Worm (Caenorhabditis elegans) whole organism, young adult: ENCODE measurements around the gene C52E2.2.

Source experiments
- K11D2.4 ChIP-seq: fragments of 200-800 bp; sonication (Bioruptor generic); IDR thresholded peaks from 2 replicates; pipeline ENCODE4 v1.3.6; 2022; ENCODE audit warnings: missing genetic modification reagents, missing genetic modification characterization, missing compliant biosample characterization
- ZK185.1 ChIP-seq: sonication (generic microtip); optimal IDR thresholded peaks from 2 replicates; lab custom pipeline; 2016; ENCODE audit warnings: mild to moderate bottlenecking, missing genetic modification characterization, missing compliant biosample characterization; ENCODE audit not compliant: poor library complexity, severe bottlenecking
- efl-1 ChIP-seq: fragments of 150-350 bp; optimal IDR thresholded peaks from 2 replicates; lab custom pipeline; 2014; ENCODE audit warnings: missing biosample characterization, missing genetic modification reagents, missing genetic modification characterization
- ekl-4 ChIP-seq: fragments of 200-800 bp; sonication (Bioruptor generic); IDR thresholded peaks from 2 replicates; pipeline ENCODE4 v1.3.6; 2022; ENCODE audit warnings: missing genetic modification reagents, missing genetic modification characterization, missing compliant biosample characterization
- let-526 ChIP-seq: fragments of 200-800 bp; sonication (Bioruptor generic); IDR thresholded peaks from 2 replicates; pipeline ENCODE4 v1.3.6; 2022; ENCODE audit warnings: missing genetic modification reagents, missing genetic modification characterization, missing compliant biosample characterization
- lin-40 ChIP-seq: sonication (generic microtip); optimal IDR thresholded peaks from 2 replicates; lab custom pipeline; 2016; ENCODE audit warnings: missing genetic modification characterization, mild to moderate bottlenecking, missing compliant biosample characterization, missing genotype, missing genetic modification reagents
- nfya-1 ChIP-seq: sonication (generic microtip); optimal IDR thresholded peaks from 2 replicates; lab custom pipeline; 2017; ENCODE audit warnings: antibody characterized with exemption, missing compliant biosample characterization, missing genetic modification characterization, borderline replicate concordance; ENCODE audit not compliant: insufficient read depth
- pha-4 ChIP-seq: fragments of 150-350 bp; sonication (generic microtip); optimal IDR thresholded peaks from 2 replicates; lab custom pipeline; 2014; ENCODE audit warnings: missing biosample characterization, missing genetic modification reagents, missing genetic modification characterization
- snpc-4 ChIP-seq, 5 experiments: fragments of 150-350 bp in 1 of 5; sonication (generic microtip) in 4 of 5; optimal IDR thresholded peaks; 2 replicates each; lab custom pipeline; 2014 to 2018; ENCODE audit warnings: missing genetic modification characterization in 5 of 5, missing biosample characterization in 3 of 5, antibody characterized with exemption in 2 of 5, mild to moderate bottlenecking in 2 of 5, missing compliant biosample characterization in 2 of 5, missing genotype in 2 of 5, moderate library complexity in 2 of 5, missing genetic modification reagents in 1 of 5
- unc-62 ChIP-seq: fragments of 150-350 bp; optimal IDR thresholded peaks from 2 replicates; lab custom pipeline; 2014; ENCODE audit warnings: missing biosample characterization, missing genetic modification reagents, missing genetic modification characterization
- zim-3 ChIP-seq: sonication (generic microtip); optimal IDR thresholded peaks from 2 replicates; lab custom pipeline; 2017; ENCODE audit warnings: mild to moderate bottlenecking, missing genetic modification characterization, moderate library complexity, missing compliant biosample characterization

DNA sequence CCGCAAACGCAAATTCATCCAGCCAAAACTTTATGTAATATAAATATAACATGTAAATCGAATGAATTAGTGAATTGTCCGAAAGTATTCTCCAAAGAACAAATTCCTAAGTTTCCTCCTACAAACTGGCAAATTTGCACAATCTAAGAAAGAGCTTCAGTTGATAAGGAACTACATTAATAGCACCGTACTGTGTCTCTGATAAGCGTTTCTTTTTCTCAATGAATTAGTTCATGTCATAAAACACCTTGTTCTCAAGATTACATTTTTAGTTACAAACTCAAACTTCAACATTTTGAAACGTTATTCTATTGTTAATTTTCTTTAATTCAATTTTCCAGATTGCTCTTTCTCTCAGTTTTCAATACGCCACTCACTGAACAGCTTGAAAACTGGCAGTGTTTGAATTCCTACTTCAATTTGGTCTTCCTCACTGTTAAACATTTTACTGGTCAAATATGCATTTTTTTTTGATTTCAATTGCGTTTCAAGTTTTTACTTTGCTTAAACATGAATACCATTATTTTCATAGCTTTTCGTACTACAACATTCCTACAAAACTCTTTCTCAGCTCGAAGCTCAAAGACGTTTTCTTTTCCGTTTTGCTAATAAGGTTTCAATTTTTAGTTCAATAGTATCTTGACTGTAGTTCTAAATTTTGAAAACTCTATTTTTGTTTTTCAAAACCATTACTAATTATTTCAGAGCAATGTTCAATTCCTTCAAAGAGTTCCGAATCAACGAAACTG, 13.3 kb downstream of the C52E2.2 start, which contains the start of gene math-15:
- TF ChIP-seq lin-40 (tag; lab: Kevin White, UChicago): no peak
- no peak for TF ChIP-seq ZK185.1 (tag; lab: Kevin White, UChicago)
- TF ChIP-seq efl-1 (GFP tag; lab: Kevin White, UChicago): no peak
- TF ChIP-seq K11D2.4: no peak
- no peak for TF ChIP-seq nfya-1
- no peak for TF ChIP-seq snpc-4 (GFP tag; optimal IDR thresholded peaks at IDR 0.05; lab: Kevin White, UChicago)
- no peak for TF ChIP-seq snpc-4 (tag; optimal IDR thresholded peaks at IDR 0.05; lab: Kevin White, UChicago)
- TF ChIP-seq pha-4: no peak
- TF ChIP-seq ekl-4 (GFP tag; lab: Robert Waterston, UW): no peak
- TF ChIP-seq zim-3: no peak
- no peak for TF ChIP-seq let-526 (GFP tag; lab: Robert Waterston, UW)
- TF ChIP-seq unc-62: no peak
